Fruit fly (Drosophila melanogaster): ENCODE data around the gene CG8003.
A peak's percentile ranks its signal among the peaks of the same experiment; 100 is the strongest.

Gene CG8003

dm6 chr3L:10683899-10684340 is 22.6 kb downstream of the CG8003 start (continued):
- TF ChIP-seq CG43689 (GFP tag; IDR thresholded peaks at IDR 0.05) = 0 out of 2 replicates have a peak, but pooled peaks have one; percentile 26
- TF ChIP-seq CG13296 (GFP tag; optimal IDR thresholded peaks at IDR 0.05) = peak; percentile 70
- TF ChIP-seq mirr (GFP tag; optimal IDR thresholded peaks at IDR 0.05) = no peak
- TF ChIP-seq CG10267 (tag; optimal IDR thresholded peaks at IDR 0.05) = peak; percentile 49
- TF ChIP-seq phol (tag; optimal IDR thresholded peaks at IDR 0.05) = peak; percentile 81
- TF ChIP-seq CG15514 (GFP tag; optimal IDR thresholded peaks at IDR 0.05) = peak; percentile 52
- TF ChIP-seq unc-4 (GFP tag; IDR thresholded peaks at IDR 0.05; ENCODE audit: partially characterized antibody) = no peak
- peak; percentile 72; the same call in 1 of the 3 replicates for TF ChIP-seq so (GFP tag; IDR thresholded peaks at IDR 0.05)
- peak in 1 of 2 experiments; percentile 42 for TF ChIP-seq Eip74EF (GFP tag; optimal IDR thresholded peaks at IDR 0.05)
- TF ChIP-seq cad (GFP tag; optimal IDR thresholded peaks at IDR 0.05) = no peak
- peak; percentile 79 for TF ChIP-seq ci (GFP tag; IDR thresholded peaks at IDR 0.05)
- TF ChIP-seq ind (GFP tag; optimal IDR thresholded peaks at IDR 0.05) = peak; percentile 80
- TF ChIP-seq NFAT (GFP tag; IDR thresholded peaks at IDR 0.05) = no peak
- no peak for TF ChIP-seq CG14860 (GFP tag; IDR thresholded peaks at IDR 0.05; ENCODE audit: partially characterized antibody)
- no peak for TF ChIP-seq CG10321 (GFP tag; IDR thresholded peaks at IDR 0.05)
- TF ChIP-seq CG1602 (GFP tag; optimal IDR thresholded peaks at IDR 0.05) = peak; percentile 56
- peak; percentile 19 for TF ChIP-seq CG10543 (GFP tag; optimal IDR thresholded peaks at IDR 0.05)
- no peak for TF ChIP-seq tap (tag; optimal IDR thresholded peaks at IDR 0.05)
- peak; percentile 20 for TF ChIP-seq sqz (GFP tag; optimal IDR thresholded peaks at IDR 0.05)
- TF ChIP-seq dmrt11E (tag; optimal IDR thresholded peaks at IDR 0.05) = no peak
- no peak for TF ChIP-seq zen2 (GFP tag; IDR thresholded peaks at IDR 0.05; ENCODE audit: partially characterized antibody)
- TF ChIP-seq HLH4C (GFP tag; IDR thresholded peaks at IDR 0.05; ENCODE audit: partially characterized antibody) = no peak
- 0 out of 2 replicates have a peak, but pooled peaks have one; percentile 49 for TF ChIP-seq sens-2 (GFP tag; IDR thresholded peaks at IDR 0.05)
- no peak for TF ChIP-seq Trl (optimal IDR thresholded peaks at IDR 0.05)
- TF ChIP-seq Trl (GFP tag; optimal IDR thresholded peaks at IDR 0.05) = peak; percentile 82
- no peak for TF ChIP-seq CG3726 (GFP tag; IDR thresholded peaks at IDR 0.05)
- peak; percentile 65 for TF ChIP-seq bcd (GFP tag; optimal IDR thresholded peaks at IDR 0.05)
- peak; percentile 19 for TF ChIP-seq fd3F (GFP tag; optimal IDR thresholded peaks at IDR 0.05)
- TF ChIP-seq tgo (GFP tag; IDR thresholded peaks at IDR 0.05) = peak; percentile 75
- peak; percentile 36 for TF ChIP-seq en (GFP tag; optimal IDR thresholded peaks at IDR 0.05)
- TF ChIP-seq Xrp1 (GFP tag; IDR thresholded peaks at IDR 0.05) = peak; percentile 65
- peak; percentile 29 to 39 for TF ChIP-seq chif (GFP tag; optimal IDR thresholded peaks at IDR 0.05)
- TF ChIP-seq Nf-YB (GFP tag; optimal IDR thresholded peaks at IDR 0.05) = peak; percentile 16
- no peak for TF ChIP-seq MESR4 (GFP tag; optimal IDR thresholded peaks at IDR 0.05)
- peak; percentile 33 for TF ChIP-seq tin (GFP tag; optimal IDR thresholded peaks at IDR 0.05)
- no peak for TF ChIP-seq CG11398 (GFP tag; optimal IDR thresholded peaks at IDR 0.05)
- peak; percentile 59 for TF ChIP-seq mam (GFP tag; optimal IDR thresholded peaks at IDR 0.05)
- no peak for TF ChIP-seq CG2129 (GFP tag; IDR thresholded peaks at IDR 0.05; ENCODE audit: partially characterized antibody)
- TF ChIP-seq ken (GFP tag; IDR thresholded peaks at IDR 0.05) = peak; percentile 64; the same call in 2 of the 3 replicates
- peak; percentile 54 for TF ChIP-seq CG18476 (GFP tag; optimal IDR thresholded peaks at IDR 0.05)
- peak; percentile 37 for TF ChIP-seq CG3163 (GFP tag; optimal IDR thresholded peaks at IDR 0.05)
- TF ChIP-seq CG15269 (tag; optimal IDR thresholded peaks at IDR 0.05) = peak; percentile 71
- peak; percentile 54 for TF ChIP-seq CG6254 (GFP tag; optimal IDR thresholded peaks at IDR 0.05)
- TF ChIP-seq Med (GFP tag) = peak; percentile 97
- TF ChIP-seq CG4360 (GFP tag; IDR thresholded peaks at IDR 0.05) = no peak
- TF ChIP-seq CG15073 (GFP tag; optimal IDR thresholded peaks at IDR 0.05) = no peak
- TF ChIP-seq Dll (GFP tag; IDR thresholded peaks at IDR 0.05; ENCODE audit: partially characterized antibody) = no peak
- no peak for TF ChIP-seq CG4617 (GFP tag; optimal IDR thresholded peaks at IDR 0.05; ENCODE audit: borderline replicate concordance)

All from whole organism, embryonic.